Worm (Caenorhabditis elegans): ENCODE results near the gene sra-3.

ce11 chrII:9507181-9507580 is 33.4 kb downstream of the sra-3 start, which contains the start of gene gcy-3:
- TF ChIP-seq pha-4 (tag; optimal IDR thresholded peaks at IDR 0.05) (no peak), ama-1 (optimal IDR thresholded peaks at IDR 0.05) (no peak), ama-1 (GFP tag; optimal IDR thresholded peaks at IDR 0.05) (no peak), lin-35 (GFP tag; optimal IDR thresholded peaks at IDR 0.05) (no peak), madf-3 (GFP tag; IDR thresholded peaks at IDR 0.05) (no peak), unc-62 (GFP tag; optimal IDR thresholded peaks at IDR 0.05) (no peak), ztf-18 (tag; optimal IDR thresholded peaks at IDR 0.05) (no peak), sptf-2 (GFP tag; optimal IDR thresholded peaks at IDR 0.05) (no peak), rec-8 (tag; optimal IDR thresholded peaks at IDR 0.05) (no peak), ztf-26 (tag; optimal IDR thresholded peaks at IDR 0.05) (no peak), F49E8.2 (tag; optimal IDR thresholded peaks at IDR 0.05; ENCODE audit: insufficient read depth) (no peak), K11D2.4 (GFP tag; IDR thresholded peaks at IDR 0.05) (no peak), snpc-1.1 (tag; optimal IDR thresholded peaks at IDR 0.05; ENCODE audit: insufficient read depth) (no peak), madf-6 (GFP tag; IDR thresholded peaks at IDR 0.05) (no peak), K12H6.12 (tag; optimal IDR thresholded peaks at IDR 0.05) (no peak)

Measured in whole organism, young adult.